Fruit fly (Drosophila melanogaster): ENCODE measurements around the gene mub.

Gene mub

dm6 chr3L:21808003-21808530, 36.5 kb upstream of the mub start (continued):
- TF ChIP-seq psq (GFP tag; optimal IDR thresholded peaks at IDR 0.05) = peak; percentile 44
- no peak for TF ChIP-seq pb (GFP tag; optimal IDR thresholded peaks at IDR 0.05)
- TF ChIP-seq p53 (GFP tag; optimal IDR thresholded peaks at IDR 0.05) = no peak
- TF ChIP-seq CG15696 (tag; optimal IDR thresholded peaks at IDR 0.05) = peak; percentile 68
- TF ChIP-seq CG17802 (tag; optimal IDR thresholded peaks at IDR 0.05) = no peak
- no peak for TF ChIP-seq danr (GFP tag; IDR thresholded peaks at IDR 0.05)
- TF ChIP-seq lmd (GFP tag; IDR thresholded peaks at IDR 0.05) = peak; percentile 50
- TF ChIP-seq CG7839 (tag; optimal IDR thresholded peaks at IDR 0.05) = no peak
- peak; percentile 15 for TF ChIP-seq CG5245 (GFP tag; optimal IDR thresholded peaks at IDR 0.05)
- TF ChIP-seq CG1792 (GFP tag; optimal IDR thresholded peaks at IDR 0.05) = no peak
- TF ChIP-seq BEAF-32 (GFP tag; optimal IDR thresholded peaks at IDR 0.05) = no peak
- peak; percentile 83 for TF ChIP-seq Med (GFP tag)
- no peak for TF ChIP-seq usp (GFP tag; optimal IDR thresholded peaks at IDR 0.05)
- TF ChIP-seq pzg (GFP tag; optimal IDR thresholded peaks at IDR 0.05) = no peak
- TF ChIP-seq Hey (tag; optimal IDR thresholded peaks at IDR 0.05) = no peak
- no peak for TF ChIP-seq CG8089 (GFP tag; optimal IDR thresholded peaks at IDR 0.05)
- no peak for TF ChIP-seq chif (GFP tag; optimal IDR thresholded peaks at IDR 0.05)
- TF ChIP-seq mam (GFP tag; optimal IDR thresholded peaks at IDR 0.05) = no peak
- no peak for TF ChIP-seq CG10543 (GFP tag; optimal IDR thresholded peaks at IDR 0.05)
- peak; percentile 52; the same call in 1 of the 2 replicates for TF ChIP-seq E2f1 (GFP tag; IDR thresholded peaks at IDR 0.05)
- TF ChIP-seq CG4328 (GFP tag; optimal IDR thresholded peaks at IDR 0.05) = peak; percentile 9
- TF ChIP-seq odd (GFP tag; optimal IDR thresholded peaks at IDR 0.05) = peak; percentile 51
- TF ChIP-seq Sox102F (GFP tag; optimal IDR thresholded peaks at IDR 0.05) = peak; percentile 77
- TF ChIP-seq fd102C (GFP tag; optimal IDR thresholded peaks at IDR 0.05) = no peak
- TF ChIP-seq HmgZ (tag; optimal IDR thresholded peaks at IDR 0.05) = no peak
- TF ChIP-seq pita (GFP tag; optimal IDR thresholded peaks at IDR 0.05) = no peak
- TF ChIP-seq Meics (GFP tag; optimal IDR thresholded peaks at IDR 0.05) = peak; percentile 64
- no peak; the same call in 1 of the 2 replicates for TF ChIP-seq Taf1 (GFP tag; IDR thresholded peaks at IDR 0.05)
- no peak for TF ChIP-seq CG17359 (tag; optimal IDR thresholded peaks at IDR 0.05)
- TF ChIP-seq CG6683 (GFP tag; optimal IDR thresholded peaks at IDR 0.05) = no peak
- no peak for TF ChIP-seq sd (tag; optimal IDR thresholded peaks at IDR 0.05)
- peak; percentile 1 for TF ChIP-seq yki (optimal IDR thresholded peaks at IDR 0.05)
- TF ChIP-seq GATAe (GFP tag; conservative IDR thresholded peaks at IDR 0.05) = no peak
- peak; percentile 72 for TF ChIP-seq tgo (GFP tag; IDR thresholded peaks at IDR 0.05)
- no peak for TF ChIP-seq CG15269 (tag; optimal IDR thresholded peaks at IDR 0.05)
- TF ChIP-seq sug (tag; optimal IDR thresholded peaks at IDR 0.05) = no peak
- TF ChIP-seq CG10366 (GFP tag; IDR thresholded peaks at IDR 0.05) = peak; percentile 73
- TF ChIP-seq CG13123 (GFP tag; optimal IDR thresholded peaks at IDR 0.05) = peak; percentile 44
- TF ChIP-seq trem (tag; optimal IDR thresholded peaks at IDR 0.05) = peak; percentile 71
- TF ChIP-seq bab2 (GFP tag; optimal IDR thresholded peaks at IDR 0.05) = no peak
- TF ChIP-seq CG18011 (GFP tag; optimal IDR thresholded peaks at IDR 0.05) = no peak
- TF ChIP-seq CG8290 (GFP tag; optimal IDR thresholded peaks at IDR 0.05) = peak; percentile 58
- no peak for TF ChIP-seq CG8290 (tag; optimal IDR thresholded peaks at IDR 0.05)
- TF ChIP-seq gem (tag; optimal IDR thresholded peaks at IDR 0.05) = peak; percentile 87
- no peak for TF ChIP-seq CG17912 (GFP tag; optimal IDR thresholded peaks at IDR 0.05)
- no peak for TF ChIP-seq luna (GFP tag; optimal IDR thresholded peaks at IDR 0.05)
- TF ChIP-seq CG1233 (GFP tag; optimal IDR thresholded peaks at IDR 0.05) = peak; percentile 35
- peak; percentile 69 for TF ChIP-seq CG14441 (GFP tag; IDR thresholded peaks at IDR 0.05)
- TF ChIP-seq Dbx (GFP tag; IDR thresholded peaks at IDR 0.05) = no peak
- no peak for TF ChIP-seq CG1647 (GFP tag; optimal IDR thresholded peaks at IDR 0.05)
- TF ChIP-seq CG7556 (GFP tag; optimal IDR thresholded peaks at IDR 0.05) = no peak
- TF ChIP-seq Bdp1 (GFP tag; optimal IDR thresholded peaks at IDR 0.05) = no peak

Data from whole organism, embryonic.